Fruit fly (Drosophila melanogaster) whole organism, embryonic: ENCODE results near the gene Pex11c.

Source experiments
- Adf1 ChIP-seq: fragments of 200-800 bp; sonication (Bioruptor generic); IDR thresholded peaks from 2 replicates; pipeline ENCODE4 v1.3.6; 2022; ENCODE audit warnings: missing biosample characterization, missing genetic modification characterization
- Asciz ChIP-seq: fragments of 200-800 bp; sonication (Bioruptor generic); optimal IDR thresholded peaks from 2 replicates; lab custom pipeline; 2017; ENCODE audit warnings: missing biosample characterization, mild to moderate bottlenecking, missing genetic modification characterization, missing genetic modification reagents
- CG10462 ChIP-seq: fragments of 200-800 bp; sonication (Bioruptor generic); optimal IDR thresholded peaks from 2 replicates; lab custom pipeline; 2016; ENCODE audit warnings: missing biosample characterization, missing genetic modification characterization
- CG10565 ChIP-seq: fragments of 200-800 bp; sonication (Bioruptor generic); optimal IDR thresholded peaks from 3 replicates; lab custom pipeline; 2016; ENCODE audit warnings: missing biosample characterization, mild to moderate bottlenecking, missing genetic modification characterization
- CG11398 ChIP-seq: fragments of 200-800 bp; sonication (Bioruptor generic); optimal IDR thresholded peaks from 2 replicates; lab custom pipeline; 2016; ENCODE audit warnings: missing biosample characterization, missing genetic modification characterization
- CG11456 ChIP-seq: fragments of 200-800 bp; sonication (Bioruptor generic); IDR thresholded peaks from 3 replicates; pipeline ENCODE4 v1.3.6; 2022; ENCODE audit warnings: missing biosample characterization, missing genetic modification characterization
- CG12236 ChIP-seq: fragments of 200-800 bp; sonication (Bioruptor generic); optimal IDR thresholded peaks from 2 replicates; lab custom pipeline; 2016; ENCODE audit warnings: missing biosample characterization, missing genetic modification characterization
- CG12391 ChIP-seq: fragments of 200-800 bp; sonication (Bioruptor generic); optimal IDR thresholded peaks from 3 replicates; lab custom pipeline; 2018; ENCODE audit warnings: missing biosample characterization, mild to moderate bottlenecking, missing genetic modification characterization, moderate library complexity
- CG14441 ChIP-seq: fragments of 200-800 bp; sonication (Bioruptor generic); IDR thresholded peaks from 2 replicates; pipeline ENCODE4 v1.3.6; 2022; ENCODE audit warnings: missing biosample characterization, missing genetic modification characterization
- CG2889 ChIP-seq: fragments of 200-800 bp; sonication (Bioruptor generic); IDR thresholded peaks from 3 replicates; pipeline ENCODE4 v1.3.6; 2022; ENCODE audit warnings: missing biosample characterization, missing genetic modification characterization
- CG3163 ChIP-seq: fragments of 200-800 bp; sonication (Bioruptor generic); optimal IDR thresholded peaks from 3 replicates; lab custom pipeline; 2016; ENCODE audit warnings: missing biosample characterization, missing genetic modification characterization
- CG32772 ChIP-seq: fragments of 200-800 bp; sonication (Bioruptor generic); IDR thresholded peaks from 2 replicates; pipeline ENCODE4 v1.3.6; 2022; ENCODE audit warnings: missing biosample characterization, missing genetic modification characterization
- CG33213 ChIP-seq: fragments of 200-800 bp; sonication (Bioruptor generic); optimal IDR thresholded peaks from 3 replicates; lab custom pipeline; 2016; ENCODE audit warnings: missing biosample characterization, missing genetic modification characterization
- CG3726 ChIP-seq: fragments of 200-800 bp; sonication (Bioruptor generic); IDR thresholded peaks from 3 replicates; pipeline ENCODE4, ENCODE4 v1.3.6; 2022; ENCODE audit warnings: missing biosample characterization, missing genetic modification characterization
- CG4360 ChIP-seq: fragments of 200-800 bp; sonication (Bioruptor generic); IDR thresholded peaks from 2 replicates; pipeline ENCODE4 v1.3.6; 2022; ENCODE audit warnings: missing biosample characterization, missing genetic modification characterization
- CG4424 ChIP-seq: fragments of 200-800 bp; sonication (Bioruptor generic); optimal IDR thresholded peaks from 3 replicates; lab custom pipeline; 2016; ENCODE audit warnings: missing biosample characterization, missing genetic modification characterization
- CG7372 ChIP-seq: fragments of 200-800 bp; sonication (Bioruptor generic); IDR thresholded peaks from 2 replicates; pipeline ENCODE4 v1.3.6; 2022; ENCODE audit warnings: missing biosample characterization, missing genetic modification characterization
- CG8290 ChIP-seq, 3 experiments: fragments of 200-800 bp; sonication (Bioruptor generic); optimal IDR thresholded peaks; 2 replicates each; lab custom pipeline; 2016 to 2019; ENCODE audit warnings: missing biosample characterization in 3 of 3, missing genetic modification characterization in 3 of 3, mild to moderate bottlenecking in 2 of 3, moderate library complexity in 1 of 3
- Chrac-16 ChIP-seq: fragments of 200-800 bp; sonication (Bioruptor generic); optimal IDR thresholded peaks from 3 replicates; lab custom pipeline; 2016; ENCODE audit warnings: missing biosample characterization, missing genetic modification characterization
- D ChIP-seq, 2 experiments: fragments of 200-800 bp in 1 of 2; fragments of >200 bp in 1 of 2; sonication (Bioruptor generic) in 1 of 2; optimal IDR thresholded peaks; 2 replicates in 1 of 2; 3 replicates in 1 of 2; lab custom pipeline; 2017; ENCODE audit warnings: mild to moderate bottlenecking in 1 of 2, missing biosample characterization in 1 of 2, missing genetic modification characterization in 1 of 2, missing genetic modification reagents in 1 of 2
- Dip3 ChIP-seq: fragments of 200-800 bp; sonication (Bioruptor generic); optimal IDR thresholded peaks from 3 replicates; lab custom pipeline; 2016; ENCODE audit warnings: missing biosample characterization, missing genetic modification characterization
- Hr3 ChIP-seq: fragments of 200-800 bp; sonication (Bioruptor generic); optimal IDR thresholded peaks from 3 replicates; lab custom pipeline; 2016; ENCODE audit warnings: missing biosample characterization, missing genetic modification characterization
- MTF-1 ChIP-seq: fragments of 200-800 bp; sonication (Bioruptor generic); optimal IDR thresholded peaks from 2 replicates; lab custom pipeline; 2018; ENCODE audit warnings: missing biosample characterization, mild to moderate bottlenecking, missing genetic modification characterization, borderline replicate concordance
- Ravus ChIP-seq: fragments of 200-800 bp; sonication (Bioruptor generic); IDR thresholded peaks from 2 replicates; pipeline ENCODE4 v1.3.6; 2022; ENCODE audit warnings: missing biosample characterization, missing genetic modification characterization
- Six4 ChIP-seq: fragments of 200-800 bp; sonication (Bioruptor generic); optimal IDR thresholded peaks from 2 replicates; lab custom pipeline; 2016; ENCODE audit warnings: missing biosample characterization, missing genetic modification characterization
- amos ChIP-seq: fragments of 200-800 bp; sonication (Bioruptor generic); IDR thresholded peaks from 2 replicates; pipeline ENCODE4 v1.3.6; 2022; ENCODE audit warnings: missing biosample characterization, missing genetic modification characterization; ENCODE audit not compliant: partially characterized antibody
- ase ChIP-seq: fragments of 200-800 bp; sonication (Bioruptor generic); IDR thresholded peaks from 3 replicates; pipeline ENCODE4 v1.3.6; 2022; ENCODE audit warnings: missing biosample characterization, missing genetic modification characterization
- cad ChIP-seq: fragments of >200 bp; optimal IDR thresholded peaks from 2 replicates; lab custom pipeline; 2017; ENCODE audit warnings: missing biosample characterization, missing genetic modification characterization
- croc ChIP-seq: fragments of 200-800 bp; sonication (Bioruptor generic); conservative IDR thresholded peaks from 3 replicates; pipeline ENCODE4 v1.3.6; 2022; ENCODE audit warnings: missing biosample characterization, missing genetic modification characterization
- crp ChIP-seq, 2 experiments: fragments of 200-800 bp; sonication (Bioruptor generic); optimal IDR thresholded peaks; 2 replicates in 1 of 2; 3 replicates in 1 of 2; lab custom pipeline; 2017; ENCODE audit warnings: missing biosample characterization in 2 of 2, missing genetic modification characterization in 2 of 2, mild to moderate bottlenecking in 1 of 2, moderate library complexity in 1 of 2
- gsb ChIP-seq: fragments of 200-800 bp; sonication (Bioruptor generic); IDR thresholded peaks from 2 replicates; pipeline ENCODE4 v1.3.6; 2022; ENCODE audit warnings: missing biosample characterization, missing genetic modification characterization
- kay ChIP-seq: fragments of 200-800 bp; sonication (Bioruptor generic); optimal IDR thresholded peaks from 2 replicates; lab custom pipeline; 2016; ENCODE audit warnings: missing biosample characterization, missing genetic modification characterization
- mld ChIP-seq: fragments of 200-800 bp; sonication (Bioruptor generic); IDR thresholded peaks from 3 replicates; pipeline ENCODE4 v1.3.6; 2022; ENCODE audit warnings: missing biosample characterization, missing genetic modification characterization; ENCODE audit not compliant: partially characterized antibody
- otp ChIP-seq: fragments of 200-800 bp; sonication (Bioruptor generic); IDR thresholded peaks from 3 replicates; pipeline ENCODE4, ENCODE4 v1.3.6; 2022; ENCODE audit warnings: missing biosample characterization, missing genetic modification characterization
- pros ChIP-seq: fragments of 200-800 bp; sonication (Bioruptor generic); optimal IDR thresholded peaks from 3 replicates; lab custom pipeline; 2019; ENCODE audit warnings: missing biosample characterization, mild to moderate bottlenecking, missing genetic modification characterization, moderate library complexity
- repo ChIP-seq: fragments of 200-800 bp; sonication (Bioruptor generic); optimal IDR thresholded peaks from 2 replicates; lab custom pipeline; 2016; ENCODE audit warnings: missing biosample characterization, missing genetic modification characterization
- ro ChIP-seq: fragments of 200-800 bp; sonication (Bioruptor generic); IDR thresholded peaks from 2 replicates; pipeline ENCODE4 v1.3.6; 2022; ENCODE audit warnings: missing biosample characterization, missing genetic modification characterization
- run ChIP-seq: fragments of 200-800 bp; sonication (Bioruptor generic); optimal IDR thresholded peaks from 3 replicates; lab custom pipeline; 2018; ENCODE audit warnings: missing biosample characterization, mild to moderate bottlenecking, missing genetic modification characterization
- sens ChIP-seq: fragments of 200-800 bp; sonication (Bioruptor generic); peaks from one replicate; lab custom pipeline; 2016; ENCODE audit warnings: missing biosample characterization, missing genetic modification characterization
- sens-2 ChIP-seq: fragments of 200-800 bp; sonication (Bioruptor generic); IDR thresholded peaks from 2 replicates; pipeline ENCODE4 v1.3.6; 2022; ENCODE audit warnings: missing biosample characterization, missing genetic modification characterization
- slbo ChIP-seq: fragments of 200-800 bp; sonication (Bioruptor generic); IDR thresholded peaks from 2 replicates; pipeline ENCODE4 v1.3.6; 2022; ENCODE audit warnings: missing biosample characterization, missing genetic modification characterization
- usp ChIP-seq: fragments of >200 bp; optimal IDR thresholded peaks from 2 replicates; lab custom pipeline; 2017; ENCODE audit warnings: missing biosample characterization, missing genetic modification characterization
- zen ChIP-seq: fragments of 200-800 bp; sonication (Bioruptor generic); optimal IDR thresholded peaks from 3 replicates; lab custom pipeline; 2018; ENCODE audit warnings: missing biosample characterization, mild to moderate bottlenecking, missing genetic modification characterization, moderate library complexity

The Pex11c gene

DNA sequence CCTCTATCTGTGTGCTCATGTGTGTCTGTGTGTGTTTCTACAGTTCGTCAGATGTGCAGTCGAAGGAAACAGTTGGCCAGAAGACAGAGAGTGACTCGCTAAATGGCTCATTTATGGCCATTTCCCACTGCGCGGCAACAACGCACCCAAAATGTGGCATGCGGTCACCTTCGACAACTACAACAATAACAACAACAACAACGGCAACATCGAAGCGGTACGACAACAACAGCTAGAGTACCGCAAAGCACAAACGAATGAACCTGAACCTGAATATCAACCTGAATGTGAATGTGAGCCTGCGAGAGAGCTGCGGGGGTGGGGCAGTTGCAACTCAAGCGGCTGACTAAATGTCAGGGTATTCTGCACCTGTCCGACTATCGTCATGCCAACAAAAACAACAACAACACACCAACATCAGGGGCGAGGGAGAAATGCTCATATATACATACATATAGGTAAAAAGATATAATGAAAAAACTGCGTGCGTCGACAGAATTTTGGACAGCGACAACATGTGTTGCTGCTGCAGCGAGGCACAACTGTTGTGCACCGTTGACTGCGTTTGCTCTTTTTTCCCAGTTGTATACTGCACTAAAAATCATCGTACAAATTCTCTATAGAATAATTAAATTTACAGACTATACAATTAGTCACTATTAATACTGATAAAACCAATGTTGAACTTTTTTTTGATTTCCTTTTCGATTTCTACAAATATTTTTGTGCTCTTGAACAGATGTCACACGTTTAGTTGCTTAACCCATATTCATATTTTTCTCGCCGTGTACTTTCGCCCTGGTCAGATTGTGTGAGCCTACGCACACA is 42.1 kb downstream of the Pex11c start (continued):
- TF ChIP-seq crp (GFP tag; optimal IDR thresholded peaks at IDR 0.05; lab: Kevin White, UChicago) (peak in 1 of 2 experiments; percentile 19), CG11456 (GFP tag; lab: Robert Waterston, UW) (no peak), cad (GFP tag; lab: Kevin White, UChicago) (peak; percentile 30), zen (tag; lab: Kevin White, UChicago) (peak; percentile 73), gsb (GFP tag; lab: Robert Waterston, UW) (no peak), CG7372 (GFP tag; lab: Robert Waterston, UW) (no peak), Asciz (GFP tag; lab: Kevin White, UChicago) (no peak), CG14441 (no peak), Ravus (GFP tag; lab: Robert Waterston, UW) (no peak), Hr3 (peak; percentile 39), CG2889 (no peak), amos (GFP tag; lab: Robert Waterston, UW) (no peak), mld (GFP tag; lab: Robert Waterston, UW) (no peak), Six4 (GFP tag; lab: Kevin White, UChicago) (no peak), CG8290 (GFP tag; optimal IDR thresholded peaks at IDR 0.05; lab: Kevin White, UChicago) (no peak), CG8290 (tag; optimal IDR thresholded peaks at IDR 0.05; lab: Kevin White, UChicago) (no peak), CG33213 (GFP tag; lab: Kevin White, UChicago) (no peak), Adf1 (no peak), CG10462 (GFP tag; lab: Kevin White, UChicago) (peak; percentile 38), sens-2 (no peak), ro (GFP tag; lab: Robert Waterston, UW) (no peak), Dip3 (GFP tag; lab: Kevin White, UChicago) (no peak), CG12391 (peak; percentile 78), kay (GFP tag; lab: Kevin White, UChicago) (no peak), repo (GFP tag; lab: Kevin White, UChicago) (no peak), CG12236 (peak; percentile 22), CG4424 (peak; percentile 48), CG11398 (GFP tag; lab: Kevin White, UChicago) (no peak), MTF-1 (GFP tag; lab: Kevin White, UChicago) (no peak), CG3726 (GFP tag; lab: Robert Waterston, UW) (no peak), run (tag; lab: Kevin White, UChicago) (no peak)
- TF ChIP-seq, all 482 proteins: peak for 105

DNA sequence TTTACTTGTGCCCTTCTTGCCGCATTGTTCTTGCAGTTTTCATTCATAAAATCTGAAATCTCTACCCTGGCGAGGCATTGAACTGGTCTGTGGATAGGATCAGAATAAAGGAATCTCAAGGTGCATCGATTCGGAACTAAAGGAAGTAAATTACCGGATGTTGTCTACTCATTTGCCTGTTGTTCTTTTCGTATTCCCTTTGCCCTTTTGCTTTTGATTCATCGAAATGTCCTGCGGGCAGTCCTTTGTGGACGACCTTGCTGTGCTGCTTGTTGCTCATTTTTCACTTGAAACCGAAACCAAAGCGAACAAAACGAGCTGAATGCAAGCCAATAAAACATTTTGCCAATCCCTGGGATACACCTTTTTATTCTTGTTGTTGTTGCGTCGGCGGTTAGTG is 43.1 kb downstream of the Pex11c start:
- no peak for TF ChIP-seq usp
- no peak for TF ChIP-seq slbo (GFP tag; lab: Robert Waterston, UW)
- TF ChIP-seq cad (GFP tag; lab: Kevin White, UChicago): peak; percentile 32
- no peak for TF ChIP-seq otp (GFP tag; lab: Robert Waterston, UW)
- no peak for TF ChIP-seq gsb (GFP tag; lab: Robert Waterston, UW)
- TF ChIP-seq CG4360 (GFP tag; lab: Robert Waterston, UW): 0 out of 2 replicates have a peak, but pooled peaks have one; percentile 8
- peak; percentile 61 for TF ChIP-seq sens
- TF ChIP-seq CG4424: no peak
- no peak for TF ChIP-seq ase (GFP tag; lab: Robert Waterston, UW)
- TF ChIP-seq D (optimal IDR thresholded peaks at IDR 0.05; lab: Kevin White, UChicago): peak; percentile 83
- no peak for TF ChIP-seq D (GFP tag; optimal IDR thresholded peaks at IDR 0.05; lab: Kevin White, UChicago)
- no peak for TF ChIP-seq CG10565 (GFP tag; lab: Kevin White, UChicago)
- no peak for TF ChIP-seq CG3163 (GFP tag; lab: Kevin White, UChicago)
- TF ChIP-seq croc (GFP tag; lab: Robert Waterston, UW): no peak
- TF ChIP-seq CG32772 (GFP tag; lab: Robert Waterston, UW): no peak
- TF ChIP-seq pros (GFP tag; lab: Kevin White, UChicago): peak; percentile 29
- no peak for TF ChIP-seq Chrac-16 (GFP tag; lab: Kevin White, UChicago)
